Fruit fly (Drosophila melanogaster) S2 (cell line): ENCODE measurements around the gene hyd.

ENCODE experiments used
- CG8478 ChIP-seq: fragments of >200 bp; optimal IDR thresholded peaks from 2 replicates; lab custom pipeline; 2018
- CTCF ChIP-seq, 2 experiments: fragments of >200 bp; optimal IDR thresholded peaks; 2 replicates each; lab custom pipeline; 2018

dm6 chr3R:9703273-9703672, 22.1 kb downstream of the hyd start:
- no peak for TF ChIP-seq CG8478 (lab: Kevin White, UChicago)
- TF ChIP-seq CTCF (optimal IDR thresholded peaks at IDR 0.05; lab: Kevin White, UChicago) = no peak
